Worm (Caenorhabditis elegans) whole organism, L4 larva: ENCODE data around the gene F44D12.10.

Experiments used
- T20F7.1 ChIP-seq: fragments of 200-800 bp; sonication (Bioruptor generic); optimal IDR thresholded peaks from 2 replicates; lab custom pipeline; 2018; ENCODE audit warnings: mild to moderate bottlenecking, missing genetic modification characterization, missing compliant biosample characterization
- aly-2 ChIP-seq: sonication (generic microtip); optimal IDR thresholded peaks from 2 replicates; lab custom pipeline; 2018; ENCODE audit warnings: missing biosample characterization, missing genetic modification characterization
- daf-16 ChIP-seq, 3 experiments: sonication (generic microtip); optimal IDR thresholded peaks; 2 replicates each; lab custom pipeline; 2016 to 2017; ENCODE audit warnings: missing genetic modification characterization in 3 of 3, missing genetic modification reagents in 3 of 3, mild to moderate bottlenecking in 2 of 3, missing compliant biosample characterization in 2 of 3, missing biosample characterization in 1 of 3, moderate library complexity in 1 of 3
- fkh-10 ChIP-seq: fragments of 150-350 bp; optimal IDR thresholded peaks from 2 replicates; lab custom pipeline; 2014; ENCODE audit warnings: missing biosample characterization, missing genetic modification reagents, missing genetic modification characterization
- lin-13 ChIP-seq: fragments of 150-350 bp; optimal IDR thresholded peaks from 2 replicates; lab custom pipeline; 2014; ENCODE audit warnings: missing biosample characterization, missing genetic modification reagents, missing genetic modification characterization
- lin-15B ChIP-seq: fragments of 150-350 bp; sonication (generic microtip); optimal IDR thresholded peaks from 3 replicates; lab custom pipeline; 2014; ENCODE audit warnings: missing biosample characterization, missing genetic modification characterization
- nhr-10 ChIP-seq: fragments of 150-350 bp; optimal IDR thresholded peaks from 2 replicates; lab custom pipeline; 2014; ENCODE audit warnings: missing biosample characterization, missing genetic modification characterization
- nhr-237 ChIP-seq: sonication (generic microtip); optimal IDR thresholded peaks from 2 replicates; lab custom pipeline; 2017; ENCODE audit warnings: missing biosample characterization, missing genetic modification characterization
- nhr-48 ChIP-seq: sonication (generic microtip); optimal IDR thresholded peaks from 2 replicates; lab custom pipeline; 2016; ENCODE audit warnings: mild to moderate bottlenecking, missing genetic modification characterization, missing compliant biosample characterization
- nhr-76 ChIP-seq: fragments of 150-350 bp; optimal IDR thresholded peaks from 2 replicates; lab custom pipeline; 2014; ENCODE audit warnings: missing biosample characterization, missing genetic modification characterization
- skn-1 ChIP-seq: fragments of 150-350 bp; optimal IDR thresholded peaks from 2 replicates; lab custom pipeline; 2014; ENCODE audit warnings: missing biosample characterization, missing genetic modification characterization
- zag-1 ChIP-seq: fragments of 150-350 bp; optimal IDR thresholded peaks from 2 replicates; lab custom pipeline; 2014; ENCODE audit warnings: missing biosample characterization, missing genetic modification characterization
- ztf-11 ChIP-seq: fragments of 150-350 bp; optimal IDR thresholded peaks from 2 replicates; lab custom pipeline; 2014; ENCODE audit warnings: missing biosample characterization, missing genetic modification characterization

DNA sequence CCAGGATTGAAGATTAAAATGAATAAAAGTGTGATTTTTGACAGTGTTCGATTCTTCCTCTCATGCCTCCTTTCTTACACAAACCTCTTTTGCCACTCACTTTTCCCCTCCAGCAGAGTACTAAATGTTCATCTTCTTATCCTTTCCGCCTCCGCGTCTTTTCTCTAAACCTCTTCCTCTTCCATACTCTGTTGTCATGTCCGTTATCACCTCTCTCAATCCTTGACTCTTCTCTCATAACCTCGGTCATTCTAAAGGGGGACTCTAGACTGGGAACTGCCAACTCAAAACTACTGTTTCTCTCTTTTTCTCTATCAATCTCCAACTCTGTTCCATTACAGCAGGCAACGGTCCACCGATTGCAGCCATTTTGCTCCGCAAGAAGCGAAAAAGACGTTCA, 11.4 kb upstream of the F44D12.10 start:
- TF ChIP-seq daf-16 (GFP tag; optimal IDR thresholded peaks at IDR 0.05; lab: Kevin White, UChicago), result no peak
- TF ChIP-seq daf-16 (tag; optimal IDR thresholded peaks at IDR 0.05; lab: Kevin White, UChicago), result no peak
- no peak for TF ChIP-seq fkh-10 (GFP tag; lab: Kevin White, UChicago)
- no peak for TF ChIP-seq aly-2 (tag; lab: Kevin White, UChicago)
- no peak for TF ChIP-seq skn-1 (tag; lab: Kevin White, UChicago)
- TF ChIP-seq lin-15B (tag; lab: Kevin White, UChicago), result no peak
- no peak for TF ChIP-seq nhr-10 (tag; lab: Kevin White, UChicago)
- TF ChIP-seq lin-13 (GFP tag; lab: Kevin White, UChicago), result no peak
- no peak for TF ChIP-seq T20F7.1 (GFP tag; lab: Kevin White, UChicago)
- TF ChIP-seq nhr-237 (tag; lab: Kevin White, UChicago), result no peak
- TF ChIP-seq nhr-48 (tag; lab: Kevin White, UChicago), result no peak
- TF ChIP-seq ztf-11 (tag; lab: Kevin White, UChicago), result no peak
- no peak for TF ChIP-seq nhr-76 (tag; lab: Kevin White, UChicago)
- TF ChIP-seq zag-1 (tag; lab: Kevin White, UChicago), result no peak
